Worm (Caenorhabditis elegans) whole organism, L3 larva: ENCODE results near the gene C04F6.7.

Experiments
- aly-2 ChIP-seq: fragments of 150-350 bp; optimal IDR thresholded peaks from 2 replicates; lab custom pipeline; 2014; ENCODE audit warnings: missing biosample characterization, missing genetic modification characterization
- fos-1 ChIP-seq: fragments of 150-350 bp; optimal IDR thresholded peaks from 2 replicates; lab custom pipeline; 2014; ENCODE audit warnings: missing biosample characterization, missing genetic modification characterization
- pqm-1 ChIP-seq: fragments of 150-350 bp; optimal IDR thresholded peaks from 2 replicates; lab custom pipeline; 2017; ENCODE audit warnings: missing biosample characterization, missing genetic modification characterization, inconsistent platforms

ce11 chrX:3411565-3412022, 7.4 kb downstream of the C04F6.7 start, which contains the start of gene unc-78:
- TF ChIP-seq pqm-1 (peak; percentile 31), fos-1 (tag; lab: Kevin White, UChicago) (no peak), aly-2 (no peak)
